Fruit fly (Drosophila melanogaster) Kc167 (cell line): ENCODE data around the gene CG45413.

ENCODE experiments used
- h ChIP-seq: fragments of >200 bp; optimal IDR thresholded peaks from 3 replicates; lab custom pipeline; 2018; ENCODE audit warnings: missing external identifiers
- insv ChIP-seq: fragments of >200 bp; optimal IDR thresholded peaks from 3 replicates; lab custom pipeline; 2018; ENCODE audit warnings: missing external identifiers
- psq ChIP-seq: fragments of >200 bp; optimal IDR thresholded peaks from 2 replicates; lab custom pipeline; 2017; ENCODE audit warnings: missing external identifiers
- ttk ChIP-seq: sonication (Bioruptor generic); optimal IDR thresholded peaks from 2 replicates; lab custom pipeline; 2017; ENCODE audit warnings: missing external identifiers

- TF ChIP-seq psq (no peak), insv (no peak), h (no peak), ttk (no peak)
Measured at dm6 chr3L:6911219-6911618, 20.5 kb downstream of the CG45413 start.
